Fruit fly (Drosophila melanogaster): Measurements from ENCODE around the gene brk.
A peak's percentile ranks its signal among the peaks of the same experiment; 100 is the strongest.

Gene brk

DNA sequence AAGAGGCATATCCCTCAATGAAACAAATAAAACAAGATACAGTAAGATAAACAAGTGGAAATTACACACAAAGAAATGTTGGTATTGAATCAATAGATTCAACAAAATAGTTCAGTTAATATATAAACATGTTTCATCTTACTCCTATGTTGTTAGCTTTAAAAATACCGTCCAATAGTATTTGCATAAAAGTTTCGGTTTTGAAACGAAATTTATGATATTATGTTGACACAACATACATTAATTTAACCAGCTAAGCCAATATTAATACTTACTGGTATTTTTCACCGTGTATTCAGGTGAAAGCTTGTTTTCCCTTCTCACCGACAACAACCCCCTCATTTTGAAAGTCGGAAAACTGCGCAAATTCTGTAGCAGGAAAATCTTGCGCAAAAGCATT lies 30.8 kb downstream of the brk start (continued):
- peak; percentile 16 for TF ChIP-seq Myb (GFP tag; optimal IDR thresholded peaks at IDR 0.05)
- TF ChIP-seq Med (GFP tag), result peak; percentile 84
- TF ChIP-seq Lpt (GFP tag; optimal IDR thresholded peaks at IDR 0.05), result no peak
- peak; percentile 29 for TF ChIP-seq CG5245 (GFP tag; optimal IDR thresholded peaks at IDR 0.05)
- TF ChIP-seq grau (tag; optimal IDR thresholded peaks at IDR 0.05), result peak; percentile 67
- TF ChIP-seq Eip74EF (GFP tag; optimal IDR thresholded peaks at IDR 0.05), result peak in 1 of 2 experiments; percentile 34
- TF ChIP-seq tup (GFP tag; optimal IDR thresholded peaks at IDR 0.05), result no peak
- no peak for TF ChIP-seq CG3995 (GFP tag; optimal IDR thresholded peaks at IDR 0.05)
- peak; percentile 36 for TF ChIP-seq CG12104 (GFP tag; optimal IDR thresholded peaks at IDR 0.05)
- peak; percentile 80 for TF ChIP-seq CG11504 (tag; optimal IDR thresholded peaks at IDR 0.05)
- peak; percentile 50 for TF ChIP-seq Side (GFP tag; optimal IDR thresholded peaks at IDR 0.05)
- no peak for TF ChIP-seq peb (GFP tag; IDR thresholded peaks at IDR 0.05)
- TF ChIP-seq Dll (GFP tag; IDR thresholded peaks at IDR 0.05; ENCODE audit: partially characterized antibody), result no peak
- TF ChIP-seq twi (tag; optimal IDR thresholded peaks at IDR 0.05), result peak; percentile 39
- TF ChIP-seq CG10654 (GFP tag; optimal IDR thresholded peaks at IDR 0.05), result peak; percentile 13
- peak; percentile 72 for TF ChIP-seq vvl (GFP tag; IDR thresholded peaks at IDR 0.05)
- no peak for TF ChIP-seq HmgD (GFP tag; optimal IDR thresholded peaks at IDR 0.05)
- no peak for TF ChIP-seq CG6272 (GFP tag; IDR thresholded peaks at IDR 0.05)
- TF ChIP-seq CG3065 (GFP tag; optimal IDR thresholded peaks at IDR 0.05), result no peak
- peak; percentile 75 for TF ChIP-seq Sox100B (GFP tag; optimal IDR thresholded peaks at IDR 0.05)
- TF ChIP-seq insv (GFP tag; optimal IDR thresholded peaks at IDR 0.05), result no peak
- peak; percentile 18 for TF ChIP-seq exex (tag; optimal IDR thresholded peaks at IDR 0.05)
- no peak for TF ChIP-seq nom (GFP tag; optimal IDR thresholded peaks at IDR 0.05)
- no peak for TF ChIP-seq CG7928 (GFP tag; optimal IDR thresholded peaks at IDR 0.05)
- peak; percentile 64 for TF ChIP-seq Oli (tag; optimal IDR thresholded peaks at IDR 0.05)
- no peak for TF ChIP-seq Nf-YA (GFP tag; IDR thresholded peaks at IDR 0.05)
- TF ChIP-seq CG10147 (GFP tag; optimal IDR thresholded peaks at IDR 0.05), result peak; percentile 37
- TF ChIP-seq row (GFP tag; IDR thresholded peaks at IDR 0.05), result peak; percentile 74
- TF ChIP-seq HmgZ (tag; optimal IDR thresholded peaks at IDR 0.05), result peak; percentile 58
- TF ChIP-seq ftz-f1 (GFP tag; optimal IDR thresholded peaks at IDR 0.05), result no peak
- no peak for TF ChIP-seq Tbp (GFP tag; optimal IDR thresholded peaks at IDR 0.05)
- peak; percentile 20 for TF ChIP-seq HLH54F (GFP tag; optimal IDR thresholded peaks at IDR 0.05)
- peak; percentile 44 for TF ChIP-seq CG15514 (GFP tag; optimal IDR thresholded peaks at IDR 0.05)
- no peak for TF ChIP-seq CkIIα-i1 (GFP tag; IDR thresholded peaks at IDR 0.05)
- no peak for TF ChIP-seq CG1832 (GFP tag; optimal IDR thresholded peaks at IDR 0.05)
- TF ChIP-seq cg (GFP tag; optimal IDR thresholded peaks at IDR 0.05), result no peak
- no peak for TF ChIP-seq Kr (GFP tag; optimal IDR thresholded peaks at IDR 0.05)
- peak; percentile 45; the same call in 1 of the 2 replicates for TF ChIP-seq Ada2b (GFP tag; IDR thresholded peaks at IDR 0.05)
- peak; percentile 38 for TF ChIP-seq CG4854 (GFP tag; optimal IDR thresholded peaks at IDR 0.05)
- TF ChIP-seq CG1792 (GFP tag; optimal IDR thresholded peaks at IDR 0.05), result no peak
- peak; percentile 76 for TF ChIP-seq CG3281 (GFP tag; optimal IDR thresholded peaks at IDR 0.05)
- no peak for TF ChIP-seq CG4360 (GFP tag; IDR thresholded peaks at IDR 0.05)
- TF ChIP-seq CG33557 (GFP tag; optimal IDR thresholded peaks at IDR 0.05), result peak; percentile 39
- peak; percentile 9 for TF ChIP-seq CG11398 (GFP tag; optimal IDR thresholded peaks at IDR 0.05)
- no peak for TF ChIP-seq ham (GFP tag; IDR thresholded peaks at IDR 0.05)
- TF ChIP-seq CG16813 (GFP tag; IDR thresholded peaks at IDR 0.05; ENCODE audit: partially characterized antibody), result no peak
- TF ChIP-seq fru (optimal IDR thresholded peaks at IDR 0.05), result no peak
- no peak for TF ChIP-seq Ravus (GFP tag; IDR thresholded peaks at IDR 0.05)
- 0 out of 2 replicates have a peak, but pooled peaks have one; percentile 14 for TF ChIP-seq Oaz (GFP tag; IDR thresholded peaks at IDR 0.05)
- TF ChIP-seq abd-A (tag; optimal IDR thresholded peaks at IDR 0.05), result no peak
- TF ChIP-seq CG12236 (GFP tag; optimal IDR thresholded peaks at IDR 0.05), result no peak
- peak; percentile 58 for TF ChIP-seq D19A (tag; optimal IDR thresholded peaks at IDR 0.05)
